Fruit fly (Drosophila melanogaster): ENCODE data around the gene woc.
A peak's percentile ranks its signal among the peaks of the same experiment; 100 is the strongest.

woc gene

DNA sequence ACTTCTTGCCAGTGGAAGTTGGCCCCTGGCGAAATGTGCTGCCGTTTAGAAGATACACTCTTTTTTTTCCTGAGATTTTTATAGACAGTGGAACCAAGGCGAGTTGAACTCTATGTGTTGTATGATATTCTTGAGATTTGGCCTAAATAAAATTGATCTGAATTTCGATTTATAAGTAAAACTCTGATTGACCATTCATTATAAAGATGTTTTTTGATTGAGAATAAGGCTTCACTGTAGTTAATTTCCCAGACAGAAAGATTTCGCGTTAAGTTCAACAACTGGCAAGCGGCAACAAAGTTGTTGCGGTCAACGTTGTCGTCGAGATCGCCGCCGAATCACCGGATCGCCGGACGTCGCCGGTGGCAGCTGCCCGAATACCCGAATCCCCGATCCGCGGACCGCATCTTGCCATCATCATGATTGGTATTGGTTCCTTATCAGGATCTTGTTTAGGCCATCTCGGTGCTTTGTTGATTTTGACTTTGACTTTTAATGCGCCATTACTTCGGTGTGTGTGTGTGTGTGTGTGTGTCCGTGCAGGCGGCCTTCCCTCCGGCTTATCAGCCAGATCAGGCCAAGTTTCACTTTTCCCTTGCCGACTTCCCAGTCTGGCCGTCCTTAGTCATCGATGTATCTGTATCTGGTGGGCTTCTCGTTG, 41.7 kb downstream of the woc start (continued):
- TF ChIP-seq pdm3 (GFP tag; optimal IDR thresholded peaks at IDR 0.05) (peak; percentile 27), CG8119 (GFP tag; IDR thresholded peaks at IDR 0.05) (no peak), CG11762 (GFP tag; optimal IDR thresholded peaks at IDR 0.05; ENCODE audit: insufficient read depth) (no peak), vri (GFP tag; optimal IDR thresholded peaks at IDR 0.05) (no peak), svp (GFP tag) (peak; percentile 48), Ets21C (GFP tag; optimal IDR thresholded peaks at IDR 0.05) (no peak), Met (GFP tag; optimal IDR thresholded peaks at IDR 0.05) (peak; percentile 42), dac (GFP tag; optimal IDR thresholded peaks at IDR 0.05) (no peak), CG6163 (GFP tag; IDR thresholded peaks at IDR 0.05) (peak; percentile 59; the same call in 2 of the 3 replicates), spab (GFP tag; optimal IDR thresholded peaks at IDR 0.05) (peak; percentile 46), CG11294 (GFP tag; IDR thresholded peaks at IDR 0.05) (no peak), CG7368 (GFP tag; optimal IDR thresholded peaks at IDR 0.05) (peak; percentile 30), CG34406 (GFP tag; optimal IDR thresholded peaks at IDR 0.05) (peak; percentile 46), CG11902 (GFP tag; optimal IDR thresholded peaks at IDR 0.05) (peak; percentile 31), CG6792 (GFP tag; optimal IDR thresholded peaks at IDR 0.05) (peak; percentile 52), acj6 (GFP tag; optimal IDR thresholded peaks at IDR 0.05) (peak; percentile 11), CG9139 (GFP tag; optimal IDR thresholded peaks at IDR 0.05) (no peak), Sox15 (GFP tag; optimal IDR thresholded peaks at IDR 0.05) (no peak), CG8319 (GFP tag; optimal IDR thresholded peaks at IDR 0.05) (peak; percentile 5), Ets96B (tag; optimal IDR thresholded peaks at IDR 0.05) (peak; percentile 66), Smox (GFP tag; optimal IDR thresholded peaks at IDR 0.05) (peak; percentile 16)

DNA sequence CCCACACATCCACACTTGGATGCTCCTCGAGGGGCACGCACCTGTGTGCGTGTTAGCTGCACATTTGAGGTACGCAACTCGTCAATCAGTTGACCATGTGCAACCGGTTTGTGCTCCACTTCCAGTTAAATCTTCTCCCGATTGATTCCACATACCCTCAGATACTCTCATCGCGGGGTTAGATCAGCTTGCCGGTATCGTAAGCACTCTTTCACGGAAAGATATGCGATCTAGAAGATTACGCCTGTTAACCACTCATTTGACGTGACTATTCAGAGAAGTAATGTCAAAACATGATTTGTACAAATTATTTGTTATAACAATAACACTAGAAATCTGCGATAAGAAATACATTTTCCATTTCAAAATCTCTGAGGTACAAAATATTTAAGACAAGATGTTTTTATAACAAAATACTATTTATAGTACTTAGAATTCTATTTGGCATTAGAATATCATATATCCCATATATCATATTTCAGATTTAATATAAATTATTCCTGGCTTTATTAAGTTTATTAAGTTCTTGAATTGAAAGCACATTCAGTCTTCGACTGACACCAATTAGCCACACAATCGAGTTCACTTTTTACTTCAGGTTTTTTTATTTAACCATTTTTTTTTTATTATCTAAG, 42.9 kb downstream of the woc start:
- TF ChIP-seq Eip78C (GFP tag) (peak; percentile 52), lz (GFP tag; optimal IDR thresholded peaks at IDR 0.05) (no peak), CG3919 (GFP tag; optimal IDR thresholded peaks at IDR 0.05) (no peak), CG31627 (GFP tag; optimal IDR thresholded peaks at IDR 0.05) (no peak), Hr39 (GFP tag; optimal IDR thresholded peaks at IDR 0.05) (no peak), Ets21C (GFP tag; optimal IDR thresholded peaks at IDR 0.05) (no peak), acj6 (GFP tag; optimal IDR thresholded peaks at IDR 0.05) (peak; percentile 21), esn (GFP tag; optimal IDR thresholded peaks at IDR 0.05) (peak; percentile 45), CG32006 (GFP tag; optimal IDR thresholded peaks at IDR 0.05) (peak; percentile 62), fd59A (GFP tag; optimal IDR thresholded peaks at IDR 0.05) (no peak), CG7368 (GFP tag; optimal IDR thresholded peaks at IDR 0.05) (no peak), CG11902 (GFP tag; optimal IDR thresholded peaks at IDR 0.05) (no peak), CG4318 (GFP tag; optimal IDR thresholded peaks at IDR 0.05) (peak; percentile 21), Met (GFP tag; optimal IDR thresholded peaks at IDR 0.05) (peak; percentile 1), vri (GFP tag; optimal IDR thresholded peaks at IDR 0.05) (no peak), CG34406 (GFP tag; optimal IDR thresholded peaks at IDR 0.05) (no peak), CG11762 (GFP tag; optimal IDR thresholded peaks at IDR 0.05; ENCODE audit: insufficient read depth) (no peak), svp (GFP tag) (peak; percentile 36), spab (GFP tag; optimal IDR thresholded peaks at IDR 0.05) (no peak), CG8319 (GFP tag; optimal IDR thresholded peaks at IDR 0.05) (no peak), Blimp-1 (GFP tag; optimal IDR thresholded peaks at IDR 0.05) (no peak), Sox14 (GFP tag; optimal IDR thresholded peaks at IDR 0.05) (no peak), Hr4 (GFP tag; optimal IDR thresholded peaks at IDR 0.05) (peak; percentile 20), ss (GFP tag; optimal IDR thresholded peaks at IDR 0.05) (peak in 1 of 2 experiments; percentile 88), CG11294 (GFP tag; IDR thresholded peaks at IDR 0.05) (no peak), eg (GFP tag; IDR thresholded peaks at IDR 0.05) (0 out of 3 replicates have a peak, but pooled peaks have one; percentile 12), dac (GFP tag; optimal IDR thresholded peaks at IDR 0.05) (no peak), Gug (GFP tag; IDR thresholded peaks at IDR 0.05) (no peak), CG10631 (GFP tag; optimal IDR thresholded peaks at IDR 0.05) (peak; percentile 7), Ets96B (tag; optimal IDR thresholded peaks at IDR 0.05) (no peak), Lpt (GFP tag; optimal IDR thresholded peaks at IDR 0.05) (no peak), topi (GFP tag; optimal IDR thresholded peaks at IDR 0.05) (no peak)
